Worm (Caenorhabditis elegans) whole organism, L2 larva: ENCODE results near the gene puf-6.

Experiments
- F13H6.1 ChIP-seq: sonication (generic microtip); optimal IDR thresholded peaks from 2 replicates; lab custom pipeline; 2016; ENCODE audit warnings: missing genetic modification characterization, missing compliant biosample characterization
- ceh-82 ChIP-seq: fragments of 150-350 bp; optimal IDR thresholded peaks from 2 replicates; lab custom pipeline; 2014; ENCODE audit warnings: missing biosample characterization, missing genetic modification characterization
- lin-11 ChIP-seq: fragments of 150-350 bp; sonication (generic microtip); optimal IDR thresholded peaks from 2 replicates; lab custom pipeline; 2014; ENCODE audit warnings: missing biosample characterization, missing genetic modification characterization, inconsistent platforms, mixed read lengths
- lin-13 ChIP-seq: fragments of 150-350 bp; optimal IDR thresholded peaks from 2 replicates; lab custom pipeline; 2014; ENCODE audit warnings: missing biosample characterization, missing genetic modification reagents, missing genetic modification characterization
- lsy-2 ChIP-seq, 2 experiments: fragments of 150-350 bp in 1 of 2; sonication (generic microtip) in 1 of 2; optimal IDR thresholded peaks; 2 replicates each; lab custom pipeline; 2014 to 2017; ENCODE audit warnings: missing biosample characterization in 2 of 2, missing genetic modification characterization in 2 of 2
- mbf-1 ChIP-seq: sonication (generic microtip); optimal IDR thresholded peaks from 2 replicates; lab custom pipeline; 2017; ENCODE audit warnings: missing biosample characterization, missing genetic modification characterization
- nhr-10 ChIP-seq: sonication (generic microtip); optimal IDR thresholded peaks from 2 replicates; lab custom pipeline; 2017; ENCODE audit warnings: missing biosample characterization, missing genetic modification characterization
- nhr-11 ChIP-seq: fragments of 150-350 bp; optimal IDR thresholded peaks from 2 replicates; lab custom pipeline; 2014; ENCODE audit warnings: missing biosample characterization, missing genetic modification characterization
- nhr-129 ChIP-seq: fragments of 150-350 bp; optimal IDR thresholded peaks from 2 replicates; lab custom pipeline; 2014; ENCODE audit warnings: missing biosample characterization, missing genetic modification characterization
- nhr-23 ChIP-seq: fragments of 150-350 bp; optimal IDR thresholded peaks from 2 replicates; lab custom pipeline; 2014; ENCODE audit warnings: missing biosample characterization, missing genetic modification reagents, missing genetic modification characterization
- nhr-237 ChIP-seq: fragments of 150-350 bp; optimal IDR thresholded peaks from 2 replicates; lab custom pipeline; 2014; ENCODE audit warnings: missing biosample characterization, missing genetic modification characterization
- nhr-25 ChIP-seq: fragments of 150-350 bp; sonication (generic microtip); optimal IDR thresholded peaks from 3 replicates; lab custom pipeline; 2014; ENCODE audit warnings: missing biosample characterization, missing genetic modification characterization
- nhr-77 ChIP-seq: fragments of 150-350 bp; optimal IDR thresholded peaks from 2 replicates; lab custom pipeline; 2014; ENCODE audit warnings: missing biosample characterization, missing genetic modification characterization
- skn-1 ChIP-seq: sonication (generic microtip); optimal IDR thresholded peaks from 2 replicates; lab custom pipeline; 2017; ENCODE audit warnings: missing biosample characterization, missing genetic modification characterization
- sma-9 ChIP-seq, 2 experiments: fragments of 150-350 bp in 1 of 2; sonication (generic microtip) in 1 of 2; optimal IDR thresholded peaks; 2 replicates each; lab custom pipeline; 2014 to 2016; ENCODE audit warnings: missing genetic modification characterization in 2 of 2, mild to moderate bottlenecking in 1 of 2, missing biosample characterization in 1 of 2, missing compliant biosample characterization in 1 of 2, missing genetic modification reagents in 1 of 2, moderate library complexity in 1 of 2
- zag-1 ChIP-seq: fragments of 150-350 bp; optimal IDR thresholded peaks from 2 replicates; lab custom pipeline; 2014; ENCODE audit warnings: missing biosample characterization, missing genetic modification characterization

The puf-6 gene

DNA sequence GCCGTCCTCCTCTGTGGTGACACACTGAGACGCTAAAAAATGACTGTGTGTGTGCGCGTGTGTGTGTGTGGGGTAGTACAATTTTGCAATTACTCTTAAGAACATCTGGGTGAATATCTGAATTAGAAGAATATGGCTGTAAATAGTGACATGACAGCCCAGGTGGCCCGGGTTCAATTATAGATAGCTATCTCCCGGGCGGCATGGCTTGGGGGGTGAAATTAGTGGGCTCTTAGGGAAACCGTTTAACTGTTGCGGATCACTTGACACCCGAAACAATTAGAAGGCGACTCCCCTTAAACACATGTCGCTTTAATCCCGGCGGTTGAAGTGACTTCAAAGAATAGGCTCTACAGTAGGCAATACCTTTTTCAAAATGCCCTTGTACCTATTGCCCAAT, 53.1 kb downstream of the puf-6 start:
- TF ChIP-seq zag-1 (no peak), nhr-77 (no peak), lsy-2 (tag; optimal IDR thresholded peaks at IDR 0.05; lab: Kevin White, UChicago) (no peak), nhr-11 (tag; lab: Kevin White, UChicago) (no peak), nhr-23 (tag; lab: Kevin White, UChicago) (no peak), skn-1 (tag; lab: Kevin White, UChicago) (no peak), F13H6.1 (tag; lab: Kevin White, UChicago) (no peak), nhr-237 (tag; lab: Kevin White, UChicago) (no peak), lin-13 (GFP tag; lab: Kevin White, UChicago) (no peak), sma-9 (GFP tag; optimal IDR thresholded peaks at IDR 0.05; lab: Kevin White, UChicago) (no peak), sma-9 (tag; optimal IDR thresholded peaks at IDR 0.05; lab: Kevin White, UChicago) (no peak), nhr-25 (tag; lab: Kevin White, UChicago) (no peak), lin-11 (tag; lab: Kevin White, UChicago) (no peak), ceh-82 (no peak), nhr-129 (tag; lab: Kevin White, UChicago) (no peak), mbf-1 (tag; lab: Kevin White, UChicago) (no peak), nhr-10 (no peak)
- TF ChIP-seq, all 48 proteins: peak for 0
